Worm (Caenorhabditis elegans) whole organism, L4 larva: ENCODE results near the gene C01G10.15.

Experiments used
- R02D3.7 ChIP-seq: fragments of 150-350 bp; sonication (generic microtip); optimal IDR thresholded peaks from 3 replicates; lab custom pipeline; 2014; ENCODE audit warnings: missing biosample characterization, missing genetic modification characterization
- Y105C5A.15 ChIP-seq: fragments of 200-800 bp; sonication (Bioruptor generic); IDR thresholded peaks from 2 replicates; pipeline ENCODE4 v1.3.6; 2022; ENCODE audit warnings: missing genetic modification characterization, missing compliant biosample characterization
- aha-1 ChIP-seq: fragments of 150-350 bp; peaks from one replicate; lab custom pipeline; 2014; ENCODE audit warnings: missing biosample characterization, missing genetic modification characterization
- ceh-62 ChIP-seq: sonication (generic microtip); optimal IDR thresholded peaks from 2 replicates; lab custom pipeline; 2017; ENCODE audit warnings: missing biosample characterization, missing genetic modification characterization
- daf-12 ChIP-seq: fragments of 150-350 bp; optimal IDR thresholded peaks from 2 replicates; lab custom pipeline; 2014; ENCODE audit warnings: missing biosample characterization, missing genetic modification reagents, missing genetic modification characterization
- daf-16 ChIP-seq, 3 experiments: sonication (generic microtip); optimal IDR thresholded peaks; 2 replicates each; lab custom pipeline; 2016 to 2017; ENCODE audit warnings: missing genetic modification characterization in 3 of 3, missing genetic modification reagents in 3 of 3, mild to moderate bottlenecking in 2 of 3, missing compliant biosample characterization in 2 of 3, missing biosample characterization in 1 of 3, moderate library complexity in 1 of 3
- dmd-6 ChIP-seq: fragments of 200-800 bp; sonication (Bioruptor generic); IDR thresholded peaks from 2 replicates; pipeline ENCODE4 v1.3.6; 2022; ENCODE audit warnings: missing genetic modification reagents, missing genetic modification characterization, missing compliant biosample characterization
- dmd-8 ChIP-seq: fragments of 200-800 bp; sonication (Bioruptor generic); IDR thresholded peaks from 2 replicates; pipeline ENCODE4 v1.3.6; 2022; ENCODE audit warnings: missing genetic modification characterization, missing compliant biosample characterization
- dmd-9 ChIP-seq: fragments of 200-800 bp; sonication (Bioruptor generic); IDR thresholded peaks from 2 replicates; pipeline ENCODE4 v1.3.6; 2022; ENCODE audit warnings: missing genetic modification reagents, missing genetic modification characterization, missing compliant biosample characterization
- dpl-1 ChIP-seq: fragments of 150-350 bp; optimal IDR thresholded peaks from 2 replicates; lab custom pipeline; 2014; ENCODE audit warnings: missing biosample characterization, missing genetic modification reagents, missing genetic modification characterization
- dve-1 ChIP-seq: sonication (generic microtip); optimal IDR thresholded peaks from 2 replicates; lab custom pipeline; 2017; ENCODE audit warnings: antibody characterized with exemption, mild to moderate bottlenecking, missing genetic modification characterization, missing compliant biosample characterization; ENCODE audit not compliant: insufficient read depth
- egl-43 ChIP-seq: fragments of 200-800 bp; sonication (Bioruptor generic); IDR thresholded peaks from 2 replicates; pipeline ENCODE4 v1.3.6; 2022; ENCODE audit warnings: missing genetic modification reagents, missing genetic modification characterization, missing compliant biosample characterization
- hif-1 ChIP-seq, 2 experiments: sonication (generic microtip); optimal IDR thresholded peaks; 2 replicates each; lab custom pipeline; 2016 to 2017; ENCODE audit warnings: missing compliant biosample characterization in 2 of 2, missing genetic modification characterization in 2 of 2, missing genetic modification reagents in 2 of 2, missing genotype in 2 of 2, mild to moderate bottlenecking in 1 of 2
- hlh-11 ChIP-seq: fragments of 200-800 bp; sonication (Bioruptor generic); optimal IDR thresholded peaks from 2 replicates; lab custom pipeline; 2018; ENCODE audit warnings: mild to moderate bottlenecking, missing genetic modification characterization, missing compliant biosample characterization
- hlh-30 ChIP-seq: sonication (generic microtip); optimal IDR thresholded peaks from 2 replicates; lab custom pipeline; 2017; ENCODE audit warnings: antibody characterized with exemption, mild to moderate bottlenecking, missing genetic modification characterization, missing compliant biosample characterization; ENCODE audit not compliant: insufficient read depth
- hmg-1.1 ChIP-seq: fragments of 200-800 bp; sonication (Bioruptor generic); IDR thresholded peaks from 2 replicates; pipeline ENCODE4 v1.3.6; 2022; ENCODE audit warnings: missing genetic modification reagents, missing genetic modification characterization, missing compliant biosample characterization
- jun-1 ChIP-seq: fragments of 150-350 bp; optimal IDR thresholded peaks from 2 replicates; lab custom pipeline; 2014; ENCODE audit warnings: missing biosample characterization, missing genetic modification reagents, missing genetic modification characterization
- lin-1 ChIP-seq: fragments of 200-800 bp; sonication (Bioruptor generic); IDR thresholded peaks from 2 replicates; pipeline ENCODE4 v1.3.6; 2022; ENCODE audit warnings: missing genetic modification reagents, missing genetic modification characterization, missing compliant biosample characterization
- lin-13 ChIP-seq: fragments of 150-350 bp; optimal IDR thresholded peaks from 2 replicates; lab custom pipeline; 2014; ENCODE audit warnings: missing biosample characterization, missing genetic modification reagents, missing genetic modification characterization
- lin-38 ChIP-seq: fragments of 200-800 bp; sonication (Bioruptor generic); IDR thresholded peaks from 2 replicates; pipeline ENCODE4 v1.3.6; 2022; ENCODE audit warnings: missing genetic modification reagents, missing genetic modification characterization, missing compliant biosample characterization
- lsy-2 ChIP-seq, 2 experiments: fragments of 150-350 bp in 1 of 2; sonication (generic microtip) in 1 of 2; optimal IDR thresholded peaks; 2 replicates each; lab custom pipeline; 2014 to 2017; ENCODE audit warnings: missing biosample characterization in 2 of 2, missing genetic modification characterization in 2 of 2
- madf-9 ChIP-seq: fragments of 200-800 bp; sonication (Bioruptor generic); conservative IDR thresholded peaks from 2 replicates; pipeline ENCODE4 v1.3.6; 2022; ENCODE audit warnings: missing genetic modification reagents, missing genetic modification characterization, missing compliant biosample characterization
- mdt-29 ChIP-seq: fragments of 200-800 bp; sonication (Bioruptor generic); IDR thresholded peaks from 2 replicates; pipeline ENCODE4 v1.3.6; 2022; ENCODE audit warnings: missing genetic modification reagents, missing genetic modification characterization, missing compliant biosample characterization
- mep-1 ChIP-seq: fragments of 150-350 bp; sonication (generic microtip); optimal IDR thresholded peaks from 3 replicates; lab custom pipeline; 2014; ENCODE audit warnings: missing biosample characterization, missing genetic modification characterization
- mes-2 ChIP-seq: sonication (generic microtip); optimal IDR thresholded peaks from 2 replicates; lab custom pipeline; 2016; ENCODE audit warnings: missing genotype, mild to moderate bottlenecking, missing genetic modification characterization, missing compliant biosample characterization; ENCODE audit not compliant: poor library complexity, severe bottlenecking
- nhr-28 ChIP-seq: fragments of 150-350 bp; optimal IDR thresholded peaks from 2 replicates; lab custom pipeline; 2014; ENCODE audit warnings: missing biosample characterization, missing genetic modification characterization
- nhr-6 ChIP-seq: fragments of 150-350 bp; optimal IDR thresholded peaks from 2 replicates; lab custom pipeline; 2014; ENCODE audit warnings: missing biosample characterization, missing genetic modification characterization
- nhr-77 ChIP-seq: fragments of 150-350 bp; optimal IDR thresholded peaks from 2 replicates; lab custom pipeline; 2014; ENCODE audit warnings: missing biosample characterization, missing genetic modification characterization
- rbr-2 ChIP-seq: sonication (generic microtip); optimal IDR thresholded peaks from 2 replicates; lab custom pipeline; 2016; ENCODE audit warnings: missing genotype, missing genetic modification characterization, missing compliant biosample characterization
- set-16 ChIP-seq: fragments of 200-800 bp; sonication (Bioruptor generic); IDR thresholded peaks from 2 replicates; pipeline ENCODE4 v1.3.6; 2022; ENCODE audit warnings: missing genetic modification reagents, missing genetic modification characterization, missing compliant biosample characterization
- spr-1 ChIP-seq: sonication (generic microtip); optimal IDR thresholded peaks from 2 replicates; lab custom pipeline; 2016; ENCODE audit warnings: mild to moderate bottlenecking, missing genetic modification characterization, missing compliant biosample characterization
- spr-3 ChIP-seq: fragments of 200-800 bp; sonication (Bioruptor generic); optimal IDR thresholded peaks from 2 replicates; lab custom pipeline; 2018; ENCODE audit warnings: mild to moderate bottlenecking, missing genetic modification characterization, missing compliant biosample characterization
- tag-97 ChIP-seq: fragments of 200-800 bp; sonication (Bioruptor generic); IDR thresholded peaks from 2 replicates; pipeline ENCODE4 v1.3.6; 2022; ENCODE audit warnings: missing genetic modification characterization, missing compliant biosample characterization
- tra-1 ChIP-seq: fragments of 200-800 bp; sonication (Bioruptor generic); IDR thresholded peaks from 2 replicates; pipeline ENCODE4 v1.3.6; 2022; ENCODE audit warnings: missing genetic modification reagents, missing genetic modification characterization, missing compliant biosample characterization
- unc-130 ChIP-seq: sonication (generic microtip); optimal IDR thresholded peaks from 2 replicates; lab custom pipeline; 2016; ENCODE audit warnings: missing genetic modification reagents, missing genetic modification characterization, missing compliant biosample characterization
- unc-62 ChIP-seq, 3 experiments: fragments of 150-350 bp in 1 of 3; sonication (generic microtip); optimal IDR thresholded peaks in 2 of 3; peaks in 1 of 3; 1 replicate in 1 of 3; 2 replicates in 2 of 3; lab custom pipeline; 2014 to 2017; ENCODE audit warnings: missing biosample characterization in 3 of 3, missing genetic modification characterization in 3 of 3, missing genetic modification reagents in 3 of 3, missing genotype in 1 of 3
- vab-7 ChIP-seq: fragments of 200-800 bp; sonication (Bioruptor generic); IDR thresholded peaks from 2 replicates; pipeline ENCODE4 v1.3.6; 2022; ENCODE audit warnings: missing genetic modification reagents, missing genetic modification characterization, missing compliant biosample characterization
- zag-1 ChIP-seq: fragments of 150-350 bp; optimal IDR thresholded peaks from 2 replicates; lab custom pipeline; 2014; ENCODE audit warnings: missing biosample characterization, missing genetic modification characterization
- zfp-2 ChIP-seq: sonication (generic microtip); optimal IDR thresholded peaks from 2 replicates; lab custom pipeline; 2016; ENCODE audit warnings: mild to moderate bottlenecking, missing genetic modification characterization, missing compliant biosample characterization
- zip-11 ChIP-seq: fragments of 200-800 bp; sonication (Bioruptor generic); IDR thresholded peaks from 2 replicates; pipeline ENCODE4 v1.3.6; 2022; ENCODE audit warnings: missing genetic modification characterization, missing compliant biosample characterization

Gene C01G10.15

ce11 chrV:15065837-15066348, 21.2 kb downstream of the C01G10.15 start, which contains the start of gene otub-1:
otub-1 (plus strand) TSS chrV:15066298.
- peak; percentile 81 for TF ChIP-seq aha-1
- peak in 1 of 2 experiments; percentile 47 for TF ChIP-seq unc-62 (GFP tag; optimal IDR thresholded peaks at IDR 0.05 in 1 of 2; lab: Kevin White, UChicago)
- TF ChIP-seq unc-62 (tag; optimal IDR thresholded peaks at IDR 0.05; lab: Kevin White, UChicago): no peak
- peak; percentile 75 for TF ChIP-seq unc-130
- no peak for TF ChIP-seq daf-16 (GFP tag; optimal IDR thresholded peaks at IDR 0.05; lab: Kevin White, UChicago)
- peak; percentile 1 for TF ChIP-seq daf-16 (tag; optimal IDR thresholded peaks at IDR 0.05; lab: Kevin White, UChicago)
- no peak for TF ChIP-seq zag-1 (tag; lab: Kevin White, UChicago)

ce11 chrV:15065068-15065744, 21.9 kb downstream of the C01G10.15 start, which contains the start of gene C25D7.9:
C25D7.9 (plus strand) TSS chrV:15065135.
- TF ChIP-seq dmd-6 (peak; percentile 7; the same call in 1 of the 2 replicates), dpl-1 (GFP tag; lab: Kevin White, UChicago) (peak; percentile 31), set-16 (GFP tag; lab: Robert Waterston, UW) (peak; percentile 52), mes-2 (peak; percentile 53), lsy-2 (tag; optimal IDR thresholded peaks at IDR 0.05; lab: Kevin White, UChicago) (peak in 1 of 2 experiments; percentile 28), hmg-1.1 (GFP tag; lab: Robert Waterston, UW) (peak; percentile 40; the same call in 1 of the 2 replicates), dve-1 (tag; lab: Kevin White, UChicago) (peak; percentile 26), mep-1 (peak; percentile 28), ceh-62 (tag; lab: Kevin White, UChicago) (no peak), spr-3 (GFP tag; lab: Kevin White, UChicago) (peak; percentile 38), tra-1 (GFP tag; lab: Robert Waterston, UW) (no peak), lin-38 (GFP tag; lab: Robert Waterston, UW) (0 out of 2 replicates have a peak, but pooled peaks have one; percentile 7), lin-13 (GFP tag; lab: Kevin White, UChicago) (peak; percentile 10), hif-1 (tag; optimal IDR thresholded peaks at IDR 0.05; lab: Kevin White, UChicago) (peak in 1 of 2 experiments; percentile 21), dmd-9 (peak; percentile 49; the same call in 1 of the 2 replicates), vab-7 (no peak), unc-62 (GFP tag; optimal IDR thresholded peaks at IDR 0.05 in 1 of 2; lab: Kevin White, UChicago) (no peak), unc-62 (tag; optimal IDR thresholded peaks at IDR 0.05; lab: Kevin White, UChicago) (no peak), R02D3.7 (no peak), hlh-11 (tag; lab: Kevin White, UChicago) (peak; percentile 56), zfp-2 (tag; lab: Kevin White, UChicago) (no peak), spr-1 (no peak), nhr-77 (tag; lab: Kevin White, UChicago) (peak; percentile 16), nhr-28 (no peak), nhr-6 (tag; lab: Kevin White, UChicago) (peak; percentile 60), egl-43 (GFP tag; lab: Robert Waterston, UW) (0 out of 2 replicates have a peak, but pooled peaks have one; percentile 34), rbr-2 (tag; lab: Kevin White, UChicago) (peak; percentile 15), zip-11 (GFP tag; lab: Robert Waterston, UW) (no peak)

- TF ChIP-seq vab-7 (no peak), jun-1 (tag; lab: Kevin White, UChicago) (no peak), hlh-30 (tag; lab: Kevin White, UChicago) (no peak), daf-12 (tag; lab: Kevin White, UChicago) (no peak), dmd-8 (no peak), madf-9 (GFP tag; lab: Robert Waterston, UW) (no peak), lin-1 (no peak), Y105C5A.15 (no peak), tag-97 (GFP tag; lab: Robert Waterston, UW) (no peak), mdt-29 (GFP tag; lab: Robert Waterston, UW) (no peak)
Measured at ce11 chrV:15063987-15064386, 23.1 kb downstream of the C01G10.15 start, which contains the start of gene rap-2. rap-2 (minus strand) TSS chrV:15064087.
